Worm (Caenorhabditis elegans): ENCODE measurements around the gene ZK688.12.

DNA sequence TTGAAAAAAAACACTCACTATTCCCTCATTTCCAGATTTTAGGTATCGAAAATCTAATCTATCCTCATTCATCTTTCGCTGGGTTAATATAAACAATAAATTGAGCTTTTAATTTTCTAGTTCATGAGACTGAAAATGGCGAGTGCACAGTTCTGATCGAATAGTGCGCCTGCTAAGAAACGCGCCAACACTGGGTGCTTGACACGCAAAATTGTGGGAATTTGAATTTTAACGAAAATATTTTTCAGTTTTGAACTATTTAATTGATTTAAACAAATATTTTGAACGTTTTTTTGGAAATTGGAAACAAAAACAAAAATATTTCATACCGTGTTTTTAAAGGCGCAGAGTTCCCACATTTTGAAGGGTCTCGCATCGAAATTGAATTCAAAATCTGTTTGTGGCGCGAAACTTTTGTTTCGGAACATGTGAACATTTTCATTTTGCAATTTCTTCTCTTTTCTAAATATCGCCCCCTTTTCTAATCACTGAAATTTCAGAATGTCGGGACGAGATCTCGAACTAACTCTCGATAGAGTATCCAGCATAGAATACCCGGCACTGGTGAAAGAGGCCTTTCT is 15.3 kb upstream of the ZK688.12 start, which contains the start of the genes C29E4.13 and npp-15:
- no peak for TF ChIP-seq ama-1 (optimal IDR thresholded peaks at IDR 0.05)
- TF ChIP-seq F13H6.1 (tag; optimal IDR thresholded peaks at IDR 0.05): no peak
- TF ChIP-seq unc-62 (GFP tag; optimal IDR thresholded peaks at IDR 0.05): no peak
- TF ChIP-seq ceh-16 (tag; optimal IDR thresholded peaks at IDR 0.05): no peak
- no peak for TF ChIP-seq fos-1 (tag; optimal IDR thresholded peaks at IDR 0.05)
- no peak for TF ChIP-seq peb-1 (tag; optimal IDR thresholded peaks at IDR 0.05)
- peak; percentile 16 to 79 for TF ChIP-seq lsy-2 (tag; optimal IDR thresholded peaks at IDR 0.05)
- no peak for TF ChIP-seq nhr-12 (tag; optimal IDR thresholded peaks at IDR 0.05)

Data from whole organism, L2 larva.